Fruit fly (Drosophila melanogaster) whole organism, embryonic: ENCODE measurements around the gene Tasp1.
A peak's percentile ranks its signal among the peaks of the same experiment; 100 is the strongest.

Experiments
- ATbp ChIP-seq: fragments of 200-800 bp; sonication (Bioruptor generic); optimal IDR thresholded peaks from 2 replicates; lab custom pipeline; 2017; ENCODE audit warnings: missing biosample characterization, mild to moderate bottlenecking, missing genetic modification characterization, missing genetic modification reagents
- Asciz ChIP-seq: fragments of 200-800 bp; sonication (Bioruptor generic); optimal IDR thresholded peaks from 2 replicates; lab custom pipeline; 2017; ENCODE audit warnings: missing biosample characterization, mild to moderate bottlenecking, missing genetic modification characterization, missing genetic modification reagents
- Atf6 ChIP-seq: fragments of 200-800 bp; sonication (Bioruptor generic); IDR thresholded peaks from 2 replicates; pipeline ENCODE4 v1.3.6; 2022; ENCODE audit warnings: missing biosample characterization, missing genetic modification characterization
- CG10209 ChIP-seq: fragments of 200-800 bp; sonication (Bioruptor generic); optimal IDR thresholded peaks from 3 replicates; lab custom pipeline; 2017; ENCODE audit warnings: missing biosample characterization, mild to moderate bottlenecking, missing genetic modification characterization, missing genetic modification reagents
- CG10267 ChIP-seq: fragments of 200-800 bp; sonication (Bioruptor generic); optimal IDR thresholded peaks from 2 replicates; lab custom pipeline; 2018; ENCODE audit warnings: missing biosample characterization, mild to moderate bottlenecking, missing genetic modification characterization, moderate library complexity
- CG11504 ChIP-seq: fragments of 200-800 bp; sonication (Bioruptor generic); optimal IDR thresholded peaks from 3 replicates; lab custom pipeline; 2019; ENCODE audit warnings: missing biosample characterization, mild to moderate bottlenecking, missing genetic modification characterization, moderate library complexity
- CG12391 ChIP-seq: fragments of 200-800 bp; sonication (Bioruptor generic); optimal IDR thresholded peaks from 3 replicates; lab custom pipeline; 2018; ENCODE audit warnings: missing biosample characterization, mild to moderate bottlenecking, missing genetic modification characterization, moderate library complexity
- CG13296 ChIP-seq: fragments of 200-800 bp; sonication (Bioruptor generic); optimal IDR thresholded peaks from 3 replicates; lab custom pipeline; 2018; ENCODE audit warnings: missing biosample characterization, mild to moderate bottlenecking, missing genetic modification characterization
- CG15696 ChIP-seq: fragments of 200-800 bp; sonication (Bioruptor generic); optimal IDR thresholded peaks from 2 replicates; lab custom pipeline; 2019; ENCODE audit warnings: missing biosample characterization, mild to moderate bottlenecking, missing genetic modification characterization, moderate library complexity
- CG16815 ChIP-seq: fragments of 200-800 bp; sonication (Bioruptor generic); optimal IDR thresholded peaks from 3 replicates; lab custom pipeline; 2017; ENCODE audit warnings: missing biosample characterization, mild to moderate bottlenecking, missing genetic modification characterization
- CG17385 ChIP-seq: fragments of 200-800 bp; sonication (Bioruptor generic); optimal IDR thresholded peaks from 3 replicates; lab custom pipeline; 2018; ENCODE audit warnings: missing biosample characterization, mild to moderate bottlenecking, missing genetic modification characterization
- CG17829 ChIP-seq: fragments of 200-800 bp; optimal IDR thresholded peaks from 2 replicates; lab custom pipeline; 2019; ENCODE audit warnings: missing biosample characterization, mild to moderate bottlenecking, missing genetic modification characterization, moderate library complexity
- CG1792 ChIP-seq: fragments of 200-800 bp; sonication (Bioruptor generic); optimal IDR thresholded peaks from 2 replicates; lab custom pipeline; 2016; ENCODE audit warnings: missing biosample characterization, missing genetic modification characterization
- CG2678 ChIP-seq: fragments of 200-800 bp; sonication (Bioruptor generic); optimal IDR thresholded peaks from 3 replicates; lab custom pipeline; 2019; ENCODE audit warnings: missing biosample characterization, mild to moderate bottlenecking, missing genetic modification characterization, moderate library complexity
- CG3726 ChIP-seq: fragments of 200-800 bp; sonication (Bioruptor generic); IDR thresholded peaks from 3 replicates; pipeline ENCODE4, ENCODE4 v1.3.6; 2022; ENCODE audit warnings: missing biosample characterization, missing genetic modification characterization
- CG3838 ChIP-seq: fragments of 200-800 bp; sonication (Bioruptor generic); optimal IDR thresholded peaks from 3 replicates; lab custom pipeline; 2016; ENCODE audit warnings: missing biosample characterization, missing genetic modification characterization
- CG6175 ChIP-seq: fragments of 200-800 bp; sonication (Bioruptor generic); IDR thresholded peaks from 3 replicates; pipeline ENCODE4 v1.3.6; 2022; ENCODE audit warnings: missing biosample characterization, missing genetic modification characterization
- CG7357 ChIP-seq: fragments of 200-800 bp; sonication (Bioruptor generic); IDR thresholded peaks from 3 replicates; pipeline ENCODE4 v1.3.6; 2022; ENCODE audit warnings: missing biosample characterization, missing genetic modification characterization
- CG8388 ChIP-seq: fragments of 200-800 bp; sonication (Bioruptor generic); optimal IDR thresholded peaks from 2 replicates; lab custom pipeline; 2019; ENCODE audit warnings: missing biosample characterization, mild to moderate bottlenecking, missing genetic modification characterization, moderate library complexity
- CG9609 ChIP-seq: fragments of 200-800 bp; sonication (Bioruptor generic); optimal IDR thresholded peaks from 3 replicates; lab custom pipeline; 2016; ENCODE audit warnings: missing biosample characterization, missing genetic modification characterization
- CG9932 ChIP-seq: fragments of 200-800 bp; sonication (Bioruptor generic); IDR thresholded peaks from 2 replicates; pipeline ENCODE4 v1.3.6; 2022; ENCODE audit warnings: missing biosample characterization, missing genetic modification characterization
- CHES-1-like ChIP-seq: fragments of 200-800 bp; sonication (Bioruptor generic); optimal IDR thresholded peaks from 2 replicates; lab custom pipeline; 2016; ENCODE audit warnings: missing biosample characterization, missing genetic modification characterization
- CoRest ChIP-seq: fragments of 200-800 bp; sonication (Bioruptor generic); optimal IDR thresholded peaks from 3 replicates; lab custom pipeline; 2018; ENCODE audit warnings: missing biosample characterization, mild to moderate bottlenecking, missing genetic modification characterization, moderate library complexity
- D19B ChIP-seq: fragments of 200-800 bp; sonication (Bioruptor generic); optimal IDR thresholded peaks from 2 replicates; lab custom pipeline; 2017; ENCODE audit warnings: missing biosample characterization, mild to moderate bottlenecking, missing genetic modification characterization
- Deaf1 ChIP-seq: fragments of 200-800 bp; optimal IDR thresholded peaks from 3 replicates; lab custom pipeline; 2019; ENCODE audit warnings: missing biosample characterization, mild to moderate bottlenecking, missing genetic modification characterization, moderate library complexity
- Dfd ChIP-seq, 2 experiments: fragments of >200 bp; optimal IDR thresholded peaks; 2 replicates each; lab custom pipeline; 2017; ENCODE audit warnings: missing biosample characterization in 2 of 2, missing genetic modification characterization in 2 of 2
- HLH3B ChIP-seq: fragments of 200-800 bp; sonication (Bioruptor generic); IDR thresholded peaks from 2 replicates; pipeline ENCODE4 v1.3.6; 2022; ENCODE audit warnings: missing biosample characterization, missing genetic modification characterization
- HLH4C ChIP-seq: fragments of 200-800 bp; sonication (Bioruptor generic); IDR thresholded peaks from 3 replicates; pipeline ENCODE4 v1.3.6; 2022; ENCODE audit warnings: missing biosample characterization, missing genetic modification characterization; ENCODE audit not compliant: partially characterized antibody
- Med ChIP-seq: fragments of 200-800 bp; sonication (Bioruptor generic); peaks from one replicate; lab custom pipeline; 2016; ENCODE audit warnings: missing biosample characterization, missing genetic modification characterization, mild to moderate bottlenecking, inconsistent platforms, moderate library complexity
- PHDP ChIP-seq: fragments of 200-800 bp; sonication (Bioruptor generic); optimal IDR thresholded peaks from 3 replicates; lab custom pipeline; 2018; ENCODE audit warnings: missing biosample characterization, mild to moderate bottlenecking, missing genetic modification characterization, moderate library complexity
- Rfx ChIP-seq: fragments of 200-800 bp; sonication (Bioruptor generic); IDR thresholded peaks from 2 replicates; pipeline ENCODE4 v1.3.6; 2022; ENCODE audit warnings: missing biosample characterization, missing genetic modification characterization
- Ssrp ChIP-seq: fragments of 200-800 bp; sonication (Bioruptor generic); optimal IDR thresholded peaks from 2 replicates; lab custom pipeline; 2018; ENCODE audit warnings: missing biosample characterization, mild to moderate bottlenecking, missing genetic modification characterization, moderate library complexity
- dmrt11E ChIP-seq: fragments of 200-800 bp; sonication (Bioruptor generic); optimal IDR thresholded peaks from 3 replicates; lab custom pipeline; 2018; ENCODE audit warnings: missing biosample characterization, mild to moderate bottlenecking, missing genetic modification characterization, moderate library complexity
- dpn ChIP-seq, 2 experiments: fragments of 200-800 bp; sonication (Bioruptor generic); optimal IDR thresholded peaks; 3 replicates each; lab custom pipeline; 2016; ENCODE audit warnings: missing biosample characterization in 2 of 2, missing genetic modification characterization in 2 of 2
- dysf ChIP-seq: fragments of 200-800 bp; sonication (Bioruptor generic); IDR thresholded peaks from 3 replicates; pipeline ENCODE4 v1.3.6; 2022; ENCODE audit warnings: missing biosample characterization, missing genetic modification characterization
- gcm ChIP-seq: fragments of 200-800 bp; sonication (Bioruptor generic); optimal IDR thresholded peaks from 2 replicates; lab custom pipeline; 2019; ENCODE audit warnings: missing biosample characterization, mild to moderate bottlenecking, missing genetic modification characterization, moderate library complexity
- lmd ChIP-seq: fragments of 200-800 bp; sonication (Bioruptor generic); IDR thresholded peaks from 2 replicates; pipeline ENCODE4 v1.3.6; 2022; ENCODE audit warnings: missing biosample characterization, missing genetic modification characterization
- maf-S ChIP-seq: fragments of 200-800 bp; sonication (Bioruptor generic); optimal IDR thresholded peaks from 2 replicates; lab custom pipeline; 2016; ENCODE audit warnings: missing biosample characterization, missing genetic modification characterization
- odd ChIP-seq: fragments of 200-800 bp; sonication (Bioruptor generic); optimal IDR thresholded peaks from 2 replicates; lab custom pipeline; 2017; ENCODE audit warnings: missing biosample characterization, mild to moderate bottlenecking, missing genetic modification characterization
- pan ChIP-seq, 4 experiments: fragments of >200 bp in 3 of 4; fragments of 200-800 bp in 1 of 4; sonication (Bioruptor generic) in 1 of 4; optimal IDR thresholded peaks in 3 of 4; IDR thresholded peaks in 1 of 4; 2 replicates each; pipeline versions ENCODE4 v1.3.6 to Lab custom; 2017 to 2022; ENCODE audit warnings: missing biosample characterization in 2 of 4, missing genetic modification characterization in 2 of 4, mixed read lengths in 1 of 4
- psq ChIP-seq: fragments of 200-800 bp; sonication (Bioruptor generic); optimal IDR thresholded peaks from 2 replicates; lab custom pipeline; 2017; ENCODE audit warnings: missing biosample characterization, missing genetic modification characterization
- sens ChIP-seq: fragments of 200-800 bp; sonication (Bioruptor generic); peaks from one replicate; lab custom pipeline; 2016; ENCODE audit warnings: missing biosample characterization, missing genetic modification characterization
- so ChIP-seq: fragments of 200-800 bp; sonication (Bioruptor generic); IDR thresholded peaks from 3 replicates; pipeline ENCODE4 v1.3.6; 2022; ENCODE audit warnings: missing biosample characterization, missing genetic modification characterization
- tll ChIP-seq, 2 experiments: fragments of 200-800 bp in 1 of 2; fragments of >200 bp in 1 of 2; sonication (Bioruptor generic) in 1 of 2; optimal IDR thresholded peaks; 2 replicates each; lab custom pipeline; 2017 to 2019; ENCODE audit warnings: missing biosample characterization in 2 of 2, missing genetic modification characterization in 2 of 2, mild to moderate bottlenecking in 1 of 2, moderate library complexity in 1 of 2
- twi ChIP-seq: fragments of 200-800 bp; optimal IDR thresholded peaks from 2 replicates; lab custom pipeline; 2019; ENCODE audit warnings: missing biosample characterization, mild to moderate bottlenecking, missing genetic modification characterization, moderate library complexity
- unpg ChIP-seq: fragments of 200-800 bp; sonication (Bioruptor generic); optimal IDR thresholded peaks from 3 replicates; lab custom pipeline; 2018; ENCODE audit warnings: missing biosample characterization, mild to moderate bottlenecking, missing genetic modification characterization, moderate library complexity
- zfh1 ChIP-seq: fragments of 200-800 bp; sonication (Bioruptor generic); IDR thresholded peaks from 3 replicates; pipeline ENCODE4 v1.3.6; 2022; ENCODE audit warnings: missing biosample characterization, missing genetic modification characterization

Gene Tasp1

DNA sequence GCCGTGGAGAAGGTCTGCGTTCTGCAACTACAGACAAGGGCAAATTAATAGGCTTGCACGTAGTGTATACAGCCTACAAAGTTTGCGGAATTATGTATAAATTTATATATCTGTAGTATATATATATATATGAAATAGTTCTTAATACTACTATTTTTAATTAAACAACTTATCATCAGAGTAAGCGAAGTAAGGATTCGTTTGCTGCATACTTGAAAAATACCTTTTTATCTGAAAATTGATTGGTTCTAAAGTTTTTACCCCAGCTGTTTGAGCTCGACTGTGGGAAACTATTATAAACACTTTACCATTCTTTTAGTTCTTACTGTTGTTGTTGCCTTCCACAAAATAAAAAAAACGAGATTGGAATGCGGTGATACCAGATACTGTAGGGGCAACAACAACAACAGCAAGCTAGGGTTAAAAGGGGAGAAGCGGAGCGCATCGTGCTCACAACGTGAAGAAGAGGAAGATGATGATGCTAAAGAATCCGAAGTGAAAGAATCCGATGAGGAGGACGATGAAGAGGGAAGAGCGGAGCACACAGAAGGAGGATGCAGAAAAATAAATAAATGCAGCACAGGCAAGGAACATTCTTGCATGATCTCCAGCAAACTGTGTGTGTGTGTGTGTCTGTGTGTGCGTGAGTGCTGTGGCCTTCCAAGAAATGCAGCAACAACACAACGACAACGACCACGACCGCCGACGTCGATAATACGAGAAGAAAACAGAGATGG, 44.1 kb downstream of the Tasp1 start (continued):
- TF ChIP-seq CG1792 = no peak
- no peak for TF ChIP-seq CG6175 (GFP tag; lab: Robert Waterston, UW)
- no peak for TF ChIP-seq HLH4C (GFP tag; lab: Robert Waterston, UW)
- no peak for TF ChIP-seq gcm (GFP tag; lab: Kevin White, UChicago)
- peak; percentile 54 for TF ChIP-seq CG15696 (tag; lab: Kevin White, UChicago)
- TF ChIP-seq CG8388 (GFP tag; lab: Kevin White, UChicago) = peak; percentile 44
- TF ChIP-seq sens (GFP tag; lab: Kevin White, UChicago) = peak; percentile 62
- peak; percentile 43 for TF ChIP-seq twi (tag; lab: Kevin White, UChicago)
- TF ChIP-seq Dfd (GFP tag; optimal IDR thresholded peaks at IDR 0.05; lab: Kevin White, UChicago) = no peak
- TF ChIP-seq HLH3B (GFP tag; lab: Robert Waterston, UW) = peak; percentile 30; the same call in 1 of the 2 replicates
- TF ChIP-seq so = peak; percentile 48; the same call in 2 of the 3 replicates
- TF ChIP-seq dmrt11E (tag; lab: Kevin White, UChicago) = peak; percentile 73
- TF ChIP-seq maf-S (GFP tag; lab: Kevin White, UChicago) = no peak
- peak; percentile 42 for TF ChIP-seq CG13296
- TF ChIP-seq D19B (GFP tag; lab: Kevin White, UChicago) = no peak
- TF ChIP-seq CG17829 (tag; lab: Kevin White, UChicago) = peak; percentile 68
- TF ChIP-seq CG3838 (GFP tag; lab: Kevin White, UChicago) = no peak
- no peak for TF ChIP-seq Deaf1 (tag; lab: Kevin White, UChicago)
- peak; percentile 48 for TF ChIP-seq PHDP (tag; lab: Kevin White, UChicago)
- TF ChIP-seq Atf6 (GFP tag; lab: Robert Waterston, UW) = 0 out of 2 replicates have a peak, but pooled peaks have one; percentile 15
- TF ChIP-seq pan (optimal IDR thresholded peaks at IDR 0.05; lab: Kevin White, UChicago) = no peak
- TF ChIP-seq pan (GFP tag; optimal IDR thresholded peaks at IDR 0.05 in 1 of 2, IDR thresholded peaks at IDR 0.05 in 1 of 2) = peak in 1 of 2 experiments; percentile 31
- peak; percentile 79 for TF ChIP-seq CG17385
- TF ChIP-seq unpg (GFP tag; lab: Kevin White, UChicago) = peak; percentile 49
- TF ChIP-seq CG2678 (tag; lab: Kevin White, UChicago) = peak; percentile 66
- TF ChIP-seq CG7357 (GFP tag; lab: Robert Waterston, UW) = peak; percentile 18; the same call in 1 of the 3 replicates
- no peak for TF ChIP-seq CHES-1-like
- peak; percentile 71 for TF ChIP-seq CG12391
- peak; percentile 35; the same call in 1 of the 2 replicates for TF ChIP-seq Rfx (GFP tag; lab: Robert Waterston, UW)
- peak; percentile 72 for TF ChIP-seq CG10267 (tag; lab: Kevin White, UChicago)
- TF ChIP-seq Asciz = peak; percentile 24
- peak; percentile 50 for TF ChIP-seq CG10209
- TF ChIP-seq CoRest (tag; lab: Kevin White, UChicago) = peak; percentile 62
- peak; percentile 71 for TF ChIP-seq CG11504 (tag; lab: Kevin White, UChicago)
- peak; percentile 19 for TF ChIP-seq ATbp (GFP tag; lab: Kevin White, UChicago)
- TF ChIP-seq tll (GFP tag; optimal IDR thresholded peaks at IDR 0.05; lab: Kevin White, UChicago) = no peak
- peak; percentile 13 for TF ChIP-seq psq (GFP tag; lab: Kevin White, UChicago)
- TF ChIP-seq dysf (GFP tag; lab: Robert Waterston, UW) = peak; percentile 53; the same call in 1 of the 3 replicates
- TF ChIP-seq CG9609 (GFP tag; lab: Kevin White, UChicago) = no peak
- TF ChIP-seq lmd (GFP tag; lab: Robert Waterston, UW) = peak; percentile 9; the same call in 1 of the 2 replicates
- peak in 1 of 2 experiments; percentile 21 for TF ChIP-seq dpn (GFP tag; optimal IDR thresholded peaks at IDR 0.05; lab: Kevin White, UChicago)
- no peak for TF ChIP-seq odd (GFP tag; lab: Kevin White, UChicago)
- no peak for TF ChIP-seq CG3726
- TF ChIP-seq CG9932 = no peak
- peak; percentile 24 for TF ChIP-seq CG16815 (GFP tag; lab: Kevin White, UChicago)
- peak; percentile 54 for TF ChIP-seq Med (GFP tag; lab: Kevin White, UChicago)
- TF ChIP-seq Ssrp (tag; lab: Kevin White, UChicago) = peak; percentile 71
- 0 out of 3 replicates have a peak, but pooled peaks have one; percentile 37 for TF ChIP-seq zfh1 (GFP tag; lab: Robert Waterston, UW)
